Worm (Caenorhabditis elegans) whole organism, mixed stage, embryonic: Measurements from ENCODE around the gene F48G7.12.

Experiments used
- blmp-1 ChIP-seq: fragments of 150-350 bp; optimal IDR thresholded peaks from 2 replicates; lab custom pipeline; 2014; ENCODE audit warnings: missing biosample characterization, missing genetic modification characterization
- elt-1 ChIP-seq: sonication (generic microtip); optimal IDR thresholded peaks from 2 replicates; lab custom pipeline; 2017; ENCODE audit warnings: missing genetic modification characterization, mild to moderate bottlenecking, missing compliant biosample characterization, antibody characterized with exemption, moderate library complexity, borderline replicate concordance; ENCODE audit not compliant: insufficient read depth
- lin-13 ChIP-seq: fragments of 150-350 bp; optimal IDR thresholded peaks from 2 replicates; lab custom pipeline; 2014; ENCODE audit warnings: missing biosample characterization, missing genetic modification characterization
- nhr-12 ChIP-seq: fragments of 150-350 bp; optimal IDR thresholded peaks from 2 replicates; lab custom pipeline; 2014; ENCODE audit warnings: missing biosample characterization, missing genetic modification characterization
- nhr-237 ChIP-seq: fragments of 150-350 bp; optimal IDR thresholded peaks from 2 replicates; lab custom pipeline; 2014; ENCODE audit warnings: missing biosample characterization, missing genetic modification characterization
- nhr-28 ChIP-seq: fragments of 150-350 bp; optimal IDR thresholded peaks from 2 replicates; lab custom pipeline; 2014; ENCODE audit warnings: missing biosample characterization, missing genetic modification characterization
- pha-4 ChIP-seq: fragments of 150-350 bp; optimal IDR thresholded peaks from 2 replicates; lab custom pipeline; 2018; ENCODE audit warnings: missing biosample characterization, missing genetic modification reagents, missing genetic modification characterization
- snpc-4 ChIP-seq: fragments of 150-350 bp; optimal IDR thresholded peaks from 2 replicates; lab custom pipeline; 2014; ENCODE audit warnings: missing biosample characterization, missing genetic modification characterization
- unc-39 ChIP-seq: fragments of 150-350 bp; optimal IDR thresholded peaks from 2 replicates; lab custom pipeline; 2014; ENCODE audit warnings: missing biosample characterization, missing genetic modification characterization
- unc-62 ChIP-seq: fragments of 150-350 bp; optimal IDR thresholded peaks from 2 replicates; lab custom pipeline; 2014; ENCODE audit warnings: missing biosample characterization, missing genetic modification reagents, missing genetic modification characterization
- zip-8 ChIP-seq: fragments of 150-350 bp; optimal IDR thresholded peaks from 2 replicates; lab custom pipeline; 2014; ENCODE audit warnings: missing biosample characterization, missing genetic modification characterization

DNA sequence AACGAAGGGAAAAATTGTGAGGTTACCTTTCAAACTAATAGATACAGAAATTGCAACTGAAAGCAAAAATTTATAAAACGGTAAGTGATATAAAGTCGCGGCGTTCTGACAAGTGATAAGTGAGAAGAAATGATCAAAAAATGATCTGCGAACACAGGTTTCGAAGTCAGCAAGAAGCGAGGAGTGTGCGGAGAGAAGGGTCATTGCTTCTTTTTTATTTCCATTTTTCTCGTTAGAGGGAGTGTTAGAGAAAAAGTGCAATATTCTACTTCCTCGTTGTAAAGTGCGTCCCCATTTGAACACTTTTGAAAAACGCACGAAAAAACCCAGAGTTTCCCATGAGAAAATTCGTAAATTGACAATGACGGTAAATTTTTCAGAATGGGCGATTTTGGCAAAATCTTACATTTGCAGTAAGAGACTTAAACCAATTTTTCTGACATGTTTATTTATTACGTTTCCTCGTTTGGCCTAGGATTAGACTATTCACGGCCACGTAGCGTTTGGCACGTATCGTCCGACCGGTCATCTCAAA lies 30.6 kb upstream of the F48G7.12 start, which contains the start of the genes fbxa-72 and srx-21:
- no peak for TF ChIP-seq lin-13
- no peak for TF ChIP-seq pha-4
- no peak for TF ChIP-seq nhr-237 (tag; lab: Kevin White, UChicago)
- TF ChIP-seq nhr-12 (tag; lab: Kevin White, UChicago), result no peak
- no peak for TF ChIP-seq snpc-4 (tag; lab: Kevin White, UChicago)
- TF ChIP-seq nhr-28, result no peak
- no peak for TF ChIP-seq zip-8 (tag; lab: Kevin White, UChicago)
- no peak for TF ChIP-seq elt-1 (tag; lab: Kevin White, UChicago)
- no peak for TF ChIP-seq unc-39
- TF ChIP-seq blmp-1 (tag; lab: Kevin White, UChicago), result no peak
- no peak for TF ChIP-seq unc-62 (GFP tag; lab: Kevin White, UChicago)
